Worm (Caenorhabditis elegans) whole organism, L1 larva: ENCODE measurements around the gene cpr-3.
"Not testable (repeated sequence)": the region's sequence is repeated elsewhere in the genome, so short reads cannot be mapped to it uniquely, and the experiment has no call there.

Source experiments
- C34B4.2 ChIP-seq: sonication (generic microtip); optimal IDR thresholded peaks from 2 replicates; lab custom pipeline; 2017; ENCODE audit warnings: mild to moderate bottlenecking, missing genetic modification characterization, missing compliant biosample characterization
- F16B12.6 ChIP-seq: fragments of 150-350 bp; optimal IDR thresholded peaks from 2 replicates; lab custom pipeline; 2014; ENCODE audit warnings: missing biosample characterization, missing genetic modification characterization
- ama-1 ChIP-seq: fragments of 150-350 bp; optimal IDR thresholded peaks from 2 replicates; lab custom pipeline; 2014
- blmp-1 ChIP-seq: fragments of 150-350 bp; optimal IDR thresholded peaks from 2 replicates; lab custom pipeline; 2014; ENCODE audit warnings: missing biosample characterization, missing genetic modification characterization
- ceh-63 ChIP-seq: fragments of 200-800 bp; sonication (Bioruptor generic); optimal IDR thresholded peaks from 2 replicates; lab custom pipeline; 2018; ENCODE audit warnings: mild to moderate bottlenecking, missing genetic modification characterization, missing compliant biosample characterization
- ceh-88 ChIP-seq: fragments of 200-800 bp; sonication (Bioruptor generic); IDR thresholded peaks from 2 replicates; pipeline ENCODE4 v1.3.6; 2022; ENCODE audit warnings: missing genetic modification characterization, missing compliant biosample characterization
- ceh-90 ChIP-seq: sonication (generic microtip); optimal IDR thresholded peaks from 2 replicates; lab custom pipeline; 2016; ENCODE audit warnings: missing genetic modification characterization, missing compliant biosample characterization
- ces-1 ChIP-seq: fragments of 150-350 bp; optimal IDR thresholded peaks from 2 replicates; lab custom pipeline; 2014; ENCODE audit warnings: missing biosample characterization, missing genetic modification reagents, missing genetic modification characterization
- dsc-1 ChIP-seq: sonication (generic microtip); optimal IDR thresholded peaks from 2 replicates; lab custom pipeline; 2016; ENCODE audit warnings: mild to moderate bottlenecking, missing genetic modification characterization, missing compliant biosample characterization
- efl-3 ChIP-seq: fragments of 200-800 bp; sonication (Bioruptor generic); optimal IDR thresholded peaks from 2 replicates; lab custom pipeline; 2018; ENCODE audit warnings: mild to moderate bottlenecking, missing genetic modification characterization, missing compliant biosample characterization
- egl-13 ChIP-seq: sonication (generic microtip); optimal IDR thresholded peaks from 2 replicates; lab custom pipeline; 2016; ENCODE audit warnings: missing genotype, missing genetic modification reagents, missing genetic modification characterization, missing compliant biosample characterization
- egl-27 ChIP-seq, 2 experiments: fragments of 150-350 bp in 1 of 2; sonication (generic microtip); optimal IDR thresholded peaks; 3 replicates each; lab custom pipeline; 2017 to 2018; ENCODE audit warnings: missing biosample characterization in 2 of 2, missing genetic modification characterization in 2 of 2, missing genetic modification reagents in 2 of 2
- elt-3 ChIP-seq, 6 experiments: fragments of 150-350 bp in 1 of 6; sonication (generic microtip); optimal IDR thresholded peaks; 2 replicates each; lab custom pipeline; 2017 to 2018; ENCODE audit warnings: missing biosample characterization in 6 of 6, missing genetic modification characterization in 6 of 6, inconsistent platforms in 1 of 6
- ets-5 ChIP-seq: fragments of 200-800 bp; sonication (Bioruptor generic); IDR thresholded peaks from 2 replicates; pipeline ENCODE4 v1.3.6; 2022; ENCODE audit warnings: missing genetic modification characterization, missing compliant biosample characterization
- fkh-10 ChIP-seq: sonication (generic microtip); optimal IDR thresholded peaks from 2 replicates; lab custom pipeline; 2017; ENCODE audit warnings: missing biosample characterization, missing genetic modification reagents, missing genetic modification characterization
- fkh-4 ChIP-seq: sonication (generic microtip); optimal IDR thresholded peaks from 2 replicates; lab custom pipeline; 2016; ENCODE audit warnings: missing compliant biosample characterization, missing genetic modification characterization, borderline replicate concordance
- fos-1 ChIP-seq: fragments of 150-350 bp; optimal IDR thresholded peaks from 2 replicates; lab custom pipeline; 2014; ENCODE audit warnings: missing biosample characterization, missing genetic modification characterization
- hlh-17 ChIP-seq: fragments of 200-800 bp; sonication (Bioruptor generic); optimal IDR thresholded peaks from 2 replicates; lab custom pipeline; 2018; ENCODE audit warnings: missing genetic modification characterization, mild to moderate bottlenecking, missing compliant biosample characterization, moderate library complexity, borderline replicate concordance
- hlh-4 ChIP-seq: sonication (generic microtip); optimal IDR thresholded peaks from 2 replicates; lab custom pipeline; 2016; ENCODE audit warnings: mild to moderate bottlenecking, missing genetic modification characterization, missing compliant biosample characterization
- lin-14 ChIP-seq: fragments of 200-800 bp; sonication (Bioruptor generic); optimal IDR thresholded peaks from 2 replicates; lab custom pipeline; 2018; ENCODE audit warnings: mild to moderate bottlenecking, missing genetic modification characterization, moderate library complexity, missing compliant biosample characterization
- lin-39 ChIP-seq: fragments of 150-350 bp; optimal IDR thresholded peaks from 2 replicates; lab custom pipeline; 2014; ENCODE audit warnings: missing biosample characterization, missing genetic modification reagents, missing genetic modification characterization
- lir-3 ChIP-seq: sonication (generic microtip); optimal IDR thresholded peaks from 2 replicates; lab custom pipeline; 2016; ENCODE audit warnings: mild to moderate bottlenecking, missing genetic modification characterization, moderate library complexity, missing compliant biosample characterization; ENCODE audit not compliant: poor library complexity
- lsy-2 ChIP-seq, 2 experiments: fragments of 150-350 bp; optimal IDR thresholded peaks; 2 replicates each; lab custom pipeline; 2014; ENCODE audit warnings: missing biosample characterization in 2 of 2, missing genetic modification characterization in 2 of 2
- mdl-1 ChIP-seq, 2 experiments: fragments of 150-350 bp; optimal IDR thresholded peaks; 2 replicates each; lab custom pipeline; 2014 to 2017; ENCODE audit warnings: missing biosample characterization in 2 of 2, missing genetic modification characterization in 2 of 2, inconsistent platforms in 1 of 2
- mef-2 ChIP-seq: fragments of 150-350 bp; optimal IDR thresholded peaks from 2 replicates; lab custom pipeline; 2014; ENCODE audit warnings: missing biosample characterization, missing genetic modification characterization
- mep-1 ChIP-seq: fragments of 150-350 bp; optimal IDR thresholded peaks from 2 replicates; lab custom pipeline; 2014; ENCODE audit warnings: missing biosample characterization, missing genetic modification characterization
- nhr-11 ChIP-seq: fragments of 150-350 bp; optimal IDR thresholded peaks from 2 replicates; lab custom pipeline; 2014; ENCODE audit warnings: missing biosample characterization, missing genetic modification characterization
- nhr-71 ChIP-seq: sonication (generic microtip); optimal IDR thresholded peaks from 2 replicates; lab custom pipeline; 2016; ENCODE audit warnings: mild to moderate bottlenecking, missing genetic modification characterization, moderate library complexity, missing compliant biosample characterization
- nhr-84 ChIP-seq: sonication (generic microtip); optimal IDR thresholded peaks from 2 replicates; lab custom pipeline; 2017; ENCODE audit warnings: missing biosample characterization, missing genetic modification characterization
- nhr-90 ChIP-seq: sonication (generic microtip); optimal IDR thresholded peaks from 2 replicates; lab custom pipeline; 2016; ENCODE audit warnings: mild to moderate bottlenecking, missing genetic modification characterization, missing compliant biosample characterization; ENCODE audit not compliant: poor library complexity
- pag-3 ChIP-seq: sonication (generic microtip); optimal IDR thresholded peaks from 2 replicates; lab custom pipeline; 2017; ENCODE audit warnings: missing genetic modification characterization, mild to moderate bottlenecking, missing compliant biosample characterization, antibody characterized with exemption, borderline replicate concordance; ENCODE audit not compliant: insufficient read depth
- pax-3 ChIP-seq: fragments of 200-800 bp; sonication (Bioruptor generic); optimal IDR thresholded peaks from 2 replicates; lab custom pipeline; 2018; ENCODE audit warnings: mild to moderate bottlenecking, missing genetic modification characterization, moderate library complexity, missing compliant biosample characterization
- pqm-1 ChIP-seq: sonication (generic microtip); optimal IDR thresholded peaks from 3 replicates; lab custom pipeline; 2017; ENCODE audit warnings: missing biosample characterization, missing genetic modification characterization
- snpc-4 ChIP-seq: fragments of 150-350 bp; optimal IDR thresholded peaks from 2 replicates; lab custom pipeline; 2014; ENCODE audit warnings: missing biosample characterization, missing genetic modification characterization
- sptf-1 ChIP-seq: fragments of 150-350 bp; optimal IDR thresholded peaks from 2 replicates; lab custom pipeline; 2014; ENCODE audit warnings: missing biosample characterization, missing genetic modification characterization
- swsn-7 ChIP-seq: sonication (generic microtip); optimal IDR thresholded peaks from 2 replicates; lab custom pipeline; 2016; ENCODE audit warnings: missing genetic modification characterization, missing compliant biosample characterization
- tbx-2 ChIP-seq: sonication (generic microtip); optimal IDR thresholded peaks from 2 replicates; lab custom pipeline; 2016; ENCODE audit warnings: missing genetic modification characterization, missing compliant biosample characterization
- unc-30 ChIP-seq: sonication (generic microtip); optimal IDR thresholded peaks from 2 replicates; lab custom pipeline; 2017; ENCODE audit warnings: missing biosample characterization, missing genetic modification characterization
- unc-62 ChIP-seq: fragments of 150-350 bp; optimal IDR thresholded peaks from 2 replicates; lab custom pipeline; 2014; ENCODE audit warnings: missing biosample characterization, missing genetic modification reagents, missing genetic modification characterization
- unc-86 ChIP-seq: sonication (generic microtip); optimal IDR thresholded peaks from 2 replicates; lab custom pipeline; 2016; ENCODE audit warnings: missing genetic modification characterization, missing compliant biosample characterization
- xbp-1 ChIP-seq: sonication (generic microtip); optimal IDR thresholded peaks from 2 replicates; lab custom pipeline; 2016; ENCODE audit warnings: missing genetic modification characterization, missing compliant biosample characterization
- zag-1 ChIP-seq: fragments of 150-350 bp; optimal IDR thresholded peaks from 2 replicates; lab custom pipeline; 2014; ENCODE audit warnings: missing biosample characterization, missing genetic modification characterization

cpr-3 gene

ce11 chrV:15265814-15266213 is 32.7 kb downstream of the cpr-3 start, which contains the start of gene M01B2.13:
TSS of gene M01B2.13 (minus strand) at chrV:15265914.
- TF ChIP-seq nhr-90 (tag; lab: Kevin White, UChicago) (no peak), ces-1 (no peak), xbp-1 (tag; lab: Kevin White, UChicago) (no peak), sptf-1 (tag; lab: Kevin White, UChicago) (no peak), lsy-2 (tag; optimal IDR thresholded peaks at IDR 0.05; lab: Kevin White, UChicago) (no peak), zag-1 (tag; lab: Kevin White, UChicago) (no peak), unc-62 (no peak), blmp-1 (tag; lab: Kevin White, UChicago) (no peak), lin-14 (GFP tag; lab: Kevin White, UChicago) (no peak), dsc-1 (tag; lab: Kevin White, UChicago) (no peak), fos-1 (tag; lab: Kevin White, UChicago) (no peak), swsn-7 (tag; lab: Kevin White, UChicago) (no peak)

ce11 chrV:15264131-15264530 is 34.4 kb downstream of the cpr-3 start, which contains the start of gene M01B2.12:
TSS of gene M01B2.12 (minus strand) at chrV:15264231.
- TF ChIP-seq ceh-90 (tag; lab: Kevin White, UChicago) (no peak), nhr-84 (no peak), nhr-11 (tag; lab: Kevin White, UChicago) (no peak), mef-2 (tag; lab: Kevin White, UChicago) (no peak), egl-13 (tag; lab: Kevin White, UChicago) (no peak), sptf-1 (tag; lab: Kevin White, UChicago) (no peak), hlh-17 (GFP tag; lab: Kevin White, UChicago) (no peak), mep-1 (tag; lab: Kevin White, UChicago) (no peak), unc-62 (no peak), snpc-4 (tag; lab: Kevin White, UChicago) (no peak), pag-3 (tag; lab: Kevin White, UChicago) (no peak), fkh-4 (tag; lab: Kevin White, UChicago) (no peak), ceh-88 (no peak), ama-1 (lab: Kevin White, UChicago) (no peak), C34B4.2 (tag; lab: Kevin White, UChicago) (no peak), F16B12.6 (tag; lab: Kevin White, UChicago) (no peak), nhr-90 (tag; lab: Kevin White, UChicago) (no peak), ets-5 (GFP tag; lab: Robert Waterston, UW) (no peak), tbx-2 (tag; lab: Kevin White, UChicago) (no peak)
- TF ChIP-seq, all 84 proteins: peak for 0

- not testable (repeated sequence) for TF ChIP-seq lir-3 (tag; lab: Kevin White, UChicago); hlh-4 (tag; lab: Kevin White, UChicago); ets-5 (GFP tag; lab: Robert Waterston, UW)
Measured at ce11 chrV:15262336-15262735, 36.2 kb downstream of the cpr-3 start, which contains the start of gene M01B2.10. TSS of gene M01B2.10 (minus strand) at chrV:15262436.

ce11 chrV:15259904-15260303 is 38.6 kb downstream of the cpr-3 start, which contains the start of gene M01B2.8:
TSS of gene M01B2.8 (plus strand) at chrV:15260204.
- TF ChIP-seq elt-3 (tag; optimal IDR thresholded peaks at IDR 0.05; lab: Kevin White, UChicago) (no peak), dsc-1 (tag; lab: Kevin White, UChicago) (peak; percentile 0)
- TF ChIP-seq, all 84 proteins: peak for 1

ce11 chrV:15259049-15259448 is 39.5 kb downstream of the cpr-3 start, which contains the start of gene srsx-37:
TSS of gene srsx-37 (minus strand) at chrV:15259149.
- no peak for TF ChIP-seq lin-39 (tag; lab: Kevin White, UChicago)
- TF ChIP-seq unc-30 (tag; lab: Kevin White, UChicago), result no peak
- no peak for TF ChIP-seq ama-1 (lab: Kevin White, UChicago)
- TF ChIP-seq pax-3 (tag; lab: Kevin White, UChicago), result no peak
- no peak for TF ChIP-seq egl-27 (tag; optimal IDR thresholded peaks at IDR 0.05; lab: Kevin White, UChicago)
- TF ChIP-seq efl-3, result no peak
- no peak for TF ChIP-seq fkh-10 (GFP tag; lab: Kevin White, UChicago)
- no peak for TF ChIP-seq nhr-71 (tag; lab: Kevin White, UChicago)
- TF ChIP-seq unc-86 (tag; lab: Kevin White, UChicago), result no peak
- TF ChIP-seq pqm-1, result no peak
- no peak for TF ChIP-seq fos-1 (tag; lab: Kevin White, UChicago)
- no peak for TF ChIP-seq ceh-88
- TF ChIP-seq ceh-63, result no peak
- TF ChIP-seq mdl-1 (tag; optimal IDR thresholded peaks at IDR 0.05; lab: Kevin White, UChicago), result no peak
